Fruit fly (Drosophila melanogaster) whole organism, wandering third instar larva: ENCODE measurements around the gene CG12877.

Experiments
- Abd-B ChIP-seq: fragments of >200 bp; optimal IDR thresholded peaks from 2 replicates; lab custom pipeline; 2017; ENCODE audit warnings: missing biosample characterization, missing genetic modification characterization
- CG32264 ChIP-seq: fragments of 200-800 bp; sonication (Bioruptor generic); optimal IDR thresholded peaks from 2 replicates; lab custom pipeline; 2016; ENCODE audit warnings: missing biosample characterization, missing genetic modification characterization
- CrebA ChIP-seq: fragments of 200-800 bp; sonication (Bioruptor generic); optimal IDR thresholded peaks from 2 replicates; lab custom pipeline; 2016; ENCODE audit warnings: missing biosample characterization, mild to moderate bottlenecking, missing genetic modification characterization, borderline replicate concordance
- Dfd ChIP-seq: fragments of >200 bp; optimal IDR thresholded peaks from 2 replicates; lab custom pipeline; 2017; ENCODE audit warnings: missing biosample characterization, missing genetic modification characterization
- Dif ChIP-seq: fragments of 200-275, 200-300 bp; sonication (Bioruptor generic); optimal IDR thresholded peaks from 2 replicates; lab custom pipeline; 2018; ENCODE audit warnings: missing biosample characterization, missing genetic modification characterization; ENCODE audit not compliant: partially characterized antibody
- GATAd ChIP-seq: sonication (Bioruptor generic); optimal IDR thresholded peaks from 2 replicates; lab custom pipeline; 2016; ENCODE audit warnings: missing biosample characterization, missing genetic modification characterization
- HLH106 ChIP-seq: fragments of 200-800 bp; optimal IDR thresholded peaks from 3 replicates; lab custom pipeline; 2019; ENCODE audit warnings: missing biosample characterization, mild to moderate bottlenecking, missing genetic modification characterization, moderate library complexity
- Hnf4 ChIP-seq: fragments of 200-800 bp; sonication (Bioruptor generic); optimal IDR thresholded peaks from 2 replicates; lab custom pipeline; 2016; ENCODE audit warnings: missing biosample characterization, mild to moderate bottlenecking, missing genetic modification characterization
- Hr78 ChIP-seq: fragments of >200 bp; optimal IDR thresholded peaks from 2 replicates; lab custom pipeline; 2017; ENCODE audit warnings: missing biosample characterization, missing genetic modification characterization
- Hr83 ChIP-seq: fragments of 200-300 bp; sonication (Bioruptor generic); optimal IDR thresholded peaks from 2 replicates; lab custom pipeline; 2016; ENCODE audit warnings: missing biosample characterization, mild to moderate bottlenecking, missing genetic modification characterization, moderate library complexity; ENCODE audit not compliant: poor library complexity, severe bottlenecking
- Jra ChIP-seq: sonication (Bioruptor generic); optimal IDR thresholded peaks from 2 replicates; lab custom pipeline; 2016; ENCODE audit warnings: missing biosample characterization, missing genetic modification characterization
- Mio ChIP-seq: sonication (Bioruptor generic); optimal IDR thresholded peaks from 2 replicates; lab custom pipeline; 2016; ENCODE audit warnings: missing biosample characterization, missing genetic modification characterization
- N ChIP-seq: fragments of >200 bp; optimal IDR thresholded peaks from 2 replicates; lab custom pipeline; 2018; ENCODE audit warnings: missing biosample characterization, missing external identifiers, missing genetic modification characterization
- OdsH ChIP-seq: fragments of 200-800 bp; sonication (Bioruptor generic); optimal IDR thresholded peaks from 2 replicates; lab custom pipeline; 2016; ENCODE audit warnings: missing biosample characterization, mild to moderate bottlenecking, missing genetic modification characterization
- Rel ChIP-seq, 2 experiments: fragments of 200-800 bp; sonication (Bioruptor generic) in 1 of 2; optimal IDR thresholded peaks; 2 replicates in 1 of 2; 3 replicates in 1 of 2; lab custom pipeline; 2016 to 2019; ENCODE audit warnings: mild to moderate bottlenecking in 2 of 2, missing biosample characterization in 2 of 2, missing genetic modification characterization in 2 of 2, moderate library complexity in 1 of 2
- Vsx2 ChIP-seq: fragments of 200-300, 225-300 bp; sonication (Bioruptor generic); optimal IDR thresholded peaks from 2 replicates; lab custom pipeline; 2018; ENCODE audit warnings: missing biosample characterization, missing genetic modification characterization; ENCODE audit not compliant: partially characterized antibody
- br ChIP-seq: fragments of 200-800 bp; sonication (Bioruptor generic); optimal IDR thresholded peaks from 2 replicates; lab custom pipeline; 2016; ENCODE audit warnings: missing biosample characterization, missing genetic modification characterization
- dl ChIP-seq, 2 experiments: fragments of 175-275, 200-275 bp in 1 of 2; fragments of 200-275 bp in 1 of 2; sonication (Bioruptor generic); optimal IDR thresholded peaks; lab custom pipeline; 2018; ENCODE audit warnings: mild to moderate bottlenecking in 2 of 2, missing biosample characterization in 2 of 2, missing genetic modification characterization in 2 of 2, moderate library complexity in 2 of 2; ENCODE audit not compliant: partially characterized antibody in 2 of 2, insufficient read depth in 1 of 2
- dmrt93B ChIP-seq: fragments of 200-800 bp; sonication (Bioruptor generic); optimal IDR thresholded peaks from 2 replicates; lab custom pipeline; 2018; ENCODE audit warnings: missing biosample characterization, mild to moderate bottlenecking, missing genetic modification characterization
- ey ChIP-seq: fragments of 200-800 bp; sonication (Bioruptor generic); optimal IDR thresholded peaks from 2 replicates; lab custom pipeline; 2016; ENCODE audit warnings: missing biosample characterization, missing genetic modification characterization
- fru ChIP-seq: fragments of 200-800 bp; sonication (Bioruptor generic); optimal IDR thresholded peaks from 3 replicates; lab custom pipeline; 2016; ENCODE audit warnings: missing biosample characterization, mild to moderate bottlenecking, missing genetic modification characterization
- h ChIP-seq: fragments of 200-800 bp; sonication (Bioruptor generic); optimal IDR thresholded peaks from 3 replicates; lab custom pipeline; 2016; ENCODE audit warnings: missing biosample characterization, mild to moderate bottlenecking, missing genetic modification characterization
- jim ChIP-seq: fragments of 175-275, 200-325 bp; sonication (Bioruptor generic); optimal IDR thresholded peaks from 2 replicates; lab custom pipeline; 2016; ENCODE audit warnings: missing biosample characterization, mild to moderate bottlenecking, missing genetic modification characterization
- lola ChIP-seq: fragments of >200 bp; optimal IDR thresholded peaks from 2 replicates; lab custom pipeline; 2017; ENCODE audit warnings: missing biosample characterization, missing genetic modification characterization
- pan ChIP-seq: fragments of >200 bp; optimal IDR thresholded peaks from 2 replicates; lab custom pipeline; 2017
- psq ChIP-seq: fragments of 200-800 bp; sonication (Bioruptor generic); optimal IDR thresholded peaks from 3 replicates; lab custom pipeline; 2017; ENCODE audit warnings: missing biosample characterization, mild to moderate bottlenecking, missing genetic modification characterization, moderate library complexity
- rgr ChIP-seq: fragments of 200-800 bp; sonication (Bioruptor generic); optimal IDR thresholded peaks from 3 replicates; lab custom pipeline; 2016; ENCODE audit warnings: missing biosample characterization, mild to moderate bottlenecking, missing genetic modification characterization
- sage ChIP-seq: fragments of 200-800 bp; sonication (Bioruptor generic); optimal IDR thresholded peaks from 2 replicates; lab custom pipeline; 2016; ENCODE audit warnings: missing biosample characterization, mild to moderate bottlenecking, missing genetic modification characterization
- sv ChIP-seq: fragments of 200-800 bp; sonication (Bioruptor generic); optimal IDR thresholded peaks from 3 replicates; lab custom pipeline; 2016; ENCODE audit warnings: missing biosample characterization, missing genetic modification characterization
- tai ChIP-seq: sonication (Bioruptor generic); optimal IDR thresholded peaks from 2 replicates; lab custom pipeline; 2016; ENCODE audit warnings: missing biosample characterization, missing genetic modification characterization
- usp ChIP-seq: fragments of >200 bp; optimal IDR thresholded peaks from 2 replicates; lab custom pipeline; 2017; ENCODE audit warnings: missing biosample characterization, missing genetic modification characterization
- woc ChIP-seq: sonication (Bioruptor generic); optimal IDR thresholded peaks from 2 replicates; lab custom pipeline; 2016; ENCODE audit warnings: missing biosample characterization, mild to moderate bottlenecking, missing genetic modification characterization

CG12877 gene

dm6 chr3R:27688034-27688433 lies 18.9 kb upstream of the CG12877 start, which contains the start of gene CG31055:
Gene CG31055 (minus strand): TSS chr3R:27688134.
- TF ChIP-seq Abd-B (GFP tag; lab: Kevin White, UChicago) (no peak), br (GFP tag; lab: Kevin White, UChicago) (no peak)

dm6 chr3R:27692645-27693307 lies 14.1 kb upstream of the CG12877 start:
- TF ChIP-seq sage (GFP tag; lab: Kevin White, UChicago) (no peak), Abd-B (GFP tag; lab: Kevin White, UChicago) (no peak), jim (GFP tag; lab: Kevin White, UChicago) (no peak), Hr78 (GFP tag; lab: Kevin White, UChicago) (no peak), OdsH (GFP tag; lab: Kevin White, UChicago) (no peak), fru (peak; percentile 58), CrebA (GFP tag; lab: Kevin White, UChicago) (no peak), N (GFP tag; lab: Kevin White, UChicago) (no peak), usp (GFP tag; lab: Kevin White, UChicago) (no peak), psq (GFP tag; lab: Kevin White, UChicago) (peak; percentile 60), br (GFP tag; lab: Kevin White, UChicago) (no peak), Hnf4 (GFP tag; lab: Kevin White, UChicago) (no peak), Jra (no peak), pan (lab: Kevin White, UChicago) (no peak)
- TF ChIP-seq, all 38 proteins: peak for 2

dm6 chr3R:27694018-27694417 lies 12.9 kb upstream of the CG12877 start, which contains the start of gene CG43319:
Gene CG43319 (plus strand): TSS chr3R:27694318.
- no peak for TF ChIP-seq lola (GFP tag; lab: Kevin White, UChicago)
- no peak for TF ChIP-seq Dif (GFP tag; lab: Kevin White, UChicago)
- TF ChIP-seq Hr78 (GFP tag; lab: Kevin White, UChicago), result no peak
- TF ChIP-seq Mio (GFP tag; lab: Kevin White, UChicago), result no peak
- no peak for TF ChIP-seq sv (GFP tag; lab: Kevin White, UChicago)
- no peak for TF ChIP-seq ey
- no peak for TF ChIP-seq Abd-B (GFP tag; lab: Kevin White, UChicago)
- no peak for TF ChIP-seq pan (lab: Kevin White, UChicago)
- no peak for TF ChIP-seq rgr
- no peak for TF ChIP-seq fru
- TF ChIP-seq Rel (GFP tag; optimal IDR thresholded peaks at IDR 0.05; lab: Kevin White, UChicago), result no peak
- TF ChIP-seq Rel (tag; optimal IDR thresholded peaks at IDR 0.05; lab: Kevin White, UChicago), result no peak
- TF ChIP-seq tai (GFP tag; lab: Kevin White, UChicago), result no peak
- TF ChIP-seq GATAd, result no peak
- no peak for TF ChIP-seq jim (GFP tag; lab: Kevin White, UChicago)

- no peak for TF ChIP-seq GATAd
- no peak for TF ChIP-seq CrebA (GFP tag; lab: Kevin White, UChicago)
- TF ChIP-seq dl (GFP tag; optimal IDR thresholded peaks at IDR 0.05; lab: Kevin White, UChicago; ENCODE audit: insufficient read depth in 1 of 2, partially characterized antibody in 2 of 2), result no peak
- TF ChIP-seq sv (GFP tag; lab: Kevin White, UChicago), result no peak
- no peak for TF ChIP-seq Dfd (GFP tag; lab: Kevin White, UChicago)
- no peak for TF ChIP-seq lola (GFP tag; lab: Kevin White, UChicago)
- TF ChIP-seq Vsx2 (GFP tag; lab: Kevin White, UChicago), result no peak
Measured at dm6 chr3R:27694583-27694982, 12.3 kb upstream of the CG12877 start, which contains the start of gene Acp98AB. Gene Acp98AB (plus strand): TSS chr3R:27694883.

dm6 chr3R:27695019-27695418 lies 11.9 kb upstream of the CG12877 start, which contains the start of gene HSPBAP1:
Gene HSPBAP1 (plus strand): TSS chr3R:27695235.
- TF ChIP-seq woc (no peak), h (GFP tag; lab: Kevin White, UChicago) (no peak), Rel (GFP tag; optimal IDR thresholded peaks at IDR 0.05; lab: Kevin White, UChicago) (no peak), Rel (tag; optimal IDR thresholded peaks at IDR 0.05; lab: Kevin White, UChicago) (no peak), Hr78 (GFP tag; lab: Kevin White, UChicago) (no peak), N (GFP tag; lab: Kevin White, UChicago) (no peak), Dif (GFP tag; lab: Kevin White, UChicago) (no peak), sage (GFP tag; lab: Kevin White, UChicago) (no peak), Hr83 (no peak), Abd-B (GFP tag; lab: Kevin White, UChicago) (no peak), Jra (no peak), dmrt93B (GFP tag; lab: Kevin White, UChicago) (no peak), CG32264 (GFP tag; lab: Kevin White, UChicago) (no peak), HLH106 (tag; lab: Kevin White, UChicago) (no peak), OdsH (GFP tag; lab: Kevin White, UChicago) (no peak), psq (GFP tag; lab: Kevin White, UChicago) (no peak), lola (GFP tag; lab: Kevin White, UChicago) (no peak), usp (GFP tag; lab: Kevin White, UChicago) (no peak), fru (no peak)
